Worm (Caenorhabditis elegans) whole organism, L2 larva: ENCODE measurements around the gene F43G6.8.

Source experiments
- C34F6.9 ChIP-seq: fragments of 150-350 bp; optimal IDR thresholded peaks from 2 replicates; lab custom pipeline; 2014; ENCODE audit warnings: missing biosample characterization, missing genetic modification characterization
- F13H6.1 ChIP-seq: sonication (generic microtip); optimal IDR thresholded peaks from 2 replicates; lab custom pipeline; 2016; ENCODE audit warnings: missing genetic modification characterization, missing compliant biosample characterization
- R02D3.7 ChIP-seq: fragments of 150-350 bp; optimal IDR thresholded peaks from 2 replicates; lab custom pipeline; 2014; ENCODE audit warnings: missing biosample characterization, missing genetic modification characterization
- Y55F3AM.14 ChIP-seq: fragments of 200-800 bp; sonication (Bioruptor generic); optimal IDR thresholded peaks from 2 replicates; lab custom pipeline; 2018; ENCODE audit warnings: mild to moderate bottlenecking, missing genetic modification characterization, missing compliant biosample characterization
- ZK546.5 ChIP-seq: sonication (generic microtip); optimal IDR thresholded peaks from 2 replicates; lab custom pipeline; 2017; ENCODE audit warnings: missing biosample characterization, missing genetic modification characterization
- alr-1 ChIP-seq: fragments of 150-350 bp; optimal IDR thresholded peaks from 2 replicates; lab custom pipeline; 2014; ENCODE audit warnings: missing biosample characterization, missing genetic modification characterization
- aly-2 ChIP-seq: fragments of 150-350 bp; optimal IDR thresholded peaks from 2 replicates; lab custom pipeline; 2014; ENCODE audit warnings: missing biosample characterization, missing genetic modification characterization
- ama-1 ChIP-seq: fragments of 150-350 bp; optimal IDR thresholded peaks from 2 replicates; lab custom pipeline; 2018; ENCODE audit warnings: inconsistent platforms
- blmp-1 ChIP-seq: sonication (generic microtip); optimal IDR thresholded peaks from 2 replicates; lab custom pipeline; 2017; ENCODE audit warnings: missing genetic modification characterization, mild to moderate bottlenecking, missing compliant biosample characterization, antibody characterized with exemption, moderate library complexity; ENCODE audit not compliant: insufficient read depth
- ceh-16 ChIP-seq: fragments of 150-350 bp; optimal IDR thresholded peaks from 2 replicates; lab custom pipeline; 2014; ENCODE audit warnings: missing biosample characterization, missing genetic modification characterization
- ceh-82 ChIP-seq: fragments of 150-350 bp; optimal IDR thresholded peaks from 2 replicates; lab custom pipeline; 2014; ENCODE audit warnings: missing biosample characterization, missing genetic modification characterization
- crh-2 ChIP-seq: sonication (generic microtip); optimal IDR thresholded peaks from 2 replicates; lab custom pipeline; 2017; ENCODE audit warnings: missing biosample characterization, missing genetic modification characterization
- dmd-4 ChIP-seq: sonication (generic microtip); optimal IDR thresholded peaks from 2 replicates; lab custom pipeline; 2017; ENCODE audit warnings: missing biosample characterization, missing genetic modification characterization
- egl-27 ChIP-seq: sonication (generic microtip); optimal IDR thresholded peaks from 3 replicates; lab custom pipeline; 2017; ENCODE audit warnings: missing biosample characterization, missing genetic modification reagents, missing genetic modification characterization
- elt-1 ChIP-seq: fragments of 150-350 bp; optimal IDR thresholded peaks from 2 replicates; lab custom pipeline; 2014; ENCODE audit warnings: missing biosample characterization, missing genetic modification characterization
- elt-3 ChIP-seq: sonication (generic microtip); optimal IDR thresholded peaks from 2 replicates; lab custom pipeline; 2017; ENCODE audit warnings: missing biosample characterization, missing genetic modification characterization
- fos-1 ChIP-seq: fragments of 150-350 bp; optimal IDR thresholded peaks from 2 replicates; lab custom pipeline; 2014; ENCODE audit warnings: missing biosample characterization, missing genetic modification characterization
- gmeb-1 ChIP-seq: fragments of 150-350 bp; optimal IDR thresholded peaks from 2 replicates; lab custom pipeline; 2014; ENCODE audit warnings: missing biosample characterization, missing genetic modification characterization
- lin-11 ChIP-seq: fragments of 150-350 bp; sonication (generic microtip); optimal IDR thresholded peaks from 2 replicates; lab custom pipeline; 2014; ENCODE audit warnings: missing biosample characterization, missing genetic modification characterization, inconsistent platforms, mixed read lengths
- lin-13 ChIP-seq: fragments of 150-350 bp; optimal IDR thresholded peaks from 2 replicates; lab custom pipeline; 2014; ENCODE audit warnings: missing biosample characterization, missing genetic modification reagents, missing genetic modification characterization
- lin-39 ChIP-seq: fragments of 150-350 bp; optimal IDR thresholded peaks from 2 replicates; lab custom pipeline; 2014; ENCODE audit warnings: missing biosample characterization, missing genetic modification reagents, missing genetic modification characterization
- lsy-2 ChIP-seq, 2 experiments: fragments of 150-350 bp in 1 of 2; sonication (generic microtip) in 1 of 2; optimal IDR thresholded peaks; 2 replicates each; lab custom pipeline; 2014 to 2017; ENCODE audit warnings: missing biosample characterization in 2 of 2, missing genetic modification characterization in 2 of 2
- mab-5 ChIP-seq: fragments of 150-350 bp; optimal IDR thresholded peaks from 2 replicates; lab custom pipeline; 2014; ENCODE audit warnings: missing biosample characterization, missing genetic modification characterization
- mbf-1 ChIP-seq: sonication (generic microtip); optimal IDR thresholded peaks from 2 replicates; lab custom pipeline; 2017; ENCODE audit warnings: missing biosample characterization, missing genetic modification characterization
- mdl-1 ChIP-seq, 2 experiments: fragments of 150-350 bp in 1 of 2; sonication (generic microtip) in 1 of 2; optimal IDR thresholded peaks; 2 replicates each; lab custom pipeline; 2017; ENCODE audit warnings: missing biosample characterization in 2 of 2, missing genetic modification characterization in 2 of 2
- nhr-10 ChIP-seq: sonication (generic microtip); optimal IDR thresholded peaks from 2 replicates; lab custom pipeline; 2017; ENCODE audit warnings: missing biosample characterization, missing genetic modification characterization
- nhr-11 ChIP-seq: fragments of 150-350 bp; optimal IDR thresholded peaks from 2 replicates; lab custom pipeline; 2014; ENCODE audit warnings: missing biosample characterization, missing genetic modification characterization
- nhr-12 ChIP-seq: fragments of 150-350 bp; optimal IDR thresholded peaks from 2 replicates; lab custom pipeline; 2014; ENCODE audit warnings: missing biosample characterization, missing genetic modification characterization
- nhr-129 ChIP-seq: fragments of 150-350 bp; optimal IDR thresholded peaks from 2 replicates; lab custom pipeline; 2014; ENCODE audit warnings: missing biosample characterization, missing genetic modification characterization
- nhr-21 ChIP-seq: fragments of 150-350 bp; optimal IDR thresholded peaks from 2 replicates; lab custom pipeline; 2014; ENCODE audit warnings: missing biosample characterization, missing genetic modification characterization
- nhr-23 ChIP-seq: fragments of 150-350 bp; optimal IDR thresholded peaks from 2 replicates; lab custom pipeline; 2014; ENCODE audit warnings: missing biosample characterization, missing genetic modification reagents, missing genetic modification characterization
- nhr-237 ChIP-seq: fragments of 150-350 bp; optimal IDR thresholded peaks from 2 replicates; lab custom pipeline; 2014; ENCODE audit warnings: missing biosample characterization, missing genetic modification characterization
- nhr-25 ChIP-seq: fragments of 150-350 bp; sonication (generic microtip); optimal IDR thresholded peaks from 3 replicates; lab custom pipeline; 2014; ENCODE audit warnings: missing biosample characterization, missing genetic modification characterization
- nhr-6 ChIP-seq: fragments of 150-350 bp; optimal IDR thresholded peaks from 2 replicates; lab custom pipeline; 2014; ENCODE audit warnings: missing biosample characterization, missing genetic modification characterization
- nhr-77 ChIP-seq: fragments of 150-350 bp; optimal IDR thresholded peaks from 2 replicates; lab custom pipeline; 2014; ENCODE audit warnings: missing biosample characterization, missing genetic modification characterization
- peb-1 ChIP-seq: fragments of 150-350 bp; optimal IDR thresholded peaks from 2 replicates; lab custom pipeline; 2014; ENCODE audit warnings: missing biosample characterization, missing genetic modification characterization
- sem-4 ChIP-seq: fragments of 150-350 bp; optimal IDR thresholded peaks from 2 replicates; lab custom pipeline; 2014; ENCODE audit warnings: missing biosample characterization, missing genetic modification reagents, missing genetic modification characterization
- skn-1 ChIP-seq: sonication (generic microtip); optimal IDR thresholded peaks from 2 replicates; lab custom pipeline; 2017; ENCODE audit warnings: missing biosample characterization, missing genetic modification characterization
- sma-3 ChIP-seq: sonication (generic microtip); optimal IDR thresholded peaks from 2 replicates; lab custom pipeline; 2016; ENCODE audit warnings: missing genetic modification reagents, missing genetic modification characterization, missing compliant biosample characterization
- sma-9 ChIP-seq, 2 experiments: fragments of 150-350 bp in 1 of 2; sonication (generic microtip) in 1 of 2; optimal IDR thresholded peaks; 2 replicates each; lab custom pipeline; 2014 to 2016; ENCODE audit warnings: missing genetic modification characterization in 2 of 2, mild to moderate bottlenecking in 1 of 2, missing biosample characterization in 1 of 2, missing compliant biosample characterization in 1 of 2, missing genetic modification reagents in 1 of 2, moderate library complexity in 1 of 2
- snpc-4 ChIP-seq: fragments of 150-350 bp; optimal IDR thresholded peaks from 2 replicates; lab custom pipeline; 2014; ENCODE audit warnings: missing biosample characterization, missing genetic modification characterization
- unc-39 ChIP-seq: fragments of 150-350 bp; optimal IDR thresholded peaks from 2 replicates; lab custom pipeline; 2014; ENCODE audit warnings: missing biosample characterization, missing genetic modification characterization
- unc-55 ChIP-seq: fragments of 150-350 bp; sonication (generic microtip); optimal IDR thresholded peaks from 3 replicates; lab custom pipeline; 2014; ENCODE audit warnings: missing biosample characterization, missing genetic modification reagents, missing genetic modification characterization
- unc-62 ChIP-seq: fragments of 150-350 bp; optimal IDR thresholded peaks from 2 replicates; lab custom pipeline; 2014; ENCODE audit warnings: missing biosample characterization, missing genetic modification reagents, missing genetic modification characterization
- zag-1 ChIP-seq: fragments of 150-350 bp; optimal IDR thresholded peaks from 2 replicates; lab custom pipeline; 2014; ENCODE audit warnings: missing biosample characterization, missing genetic modification characterization
- ztf-1 ChIP-seq: fragments of 200-800 bp; sonication (Bioruptor generic); conservative IDR thresholded peaks from 2 replicates; pipeline ENCODE4 v1.3.6; 2022; ENCODE audit warnings: missing genetic modification characterization, missing compliant biosample characterization
- ztf-11 ChIP-seq: sonication (generic microtip); optimal IDR thresholded peaks from 2 replicates; lab custom pipeline; 2017; ENCODE audit warnings: missing biosample characterization, missing genetic modification characterization
- ztf-4 ChIP-seq: fragments of 150-350 bp; optimal IDR thresholded peaks from 2 replicates; lab custom pipeline; 2014; ENCODE audit warnings: missing biosample characterization, missing genetic modification characterization

F43G6.8 gene

DNA sequence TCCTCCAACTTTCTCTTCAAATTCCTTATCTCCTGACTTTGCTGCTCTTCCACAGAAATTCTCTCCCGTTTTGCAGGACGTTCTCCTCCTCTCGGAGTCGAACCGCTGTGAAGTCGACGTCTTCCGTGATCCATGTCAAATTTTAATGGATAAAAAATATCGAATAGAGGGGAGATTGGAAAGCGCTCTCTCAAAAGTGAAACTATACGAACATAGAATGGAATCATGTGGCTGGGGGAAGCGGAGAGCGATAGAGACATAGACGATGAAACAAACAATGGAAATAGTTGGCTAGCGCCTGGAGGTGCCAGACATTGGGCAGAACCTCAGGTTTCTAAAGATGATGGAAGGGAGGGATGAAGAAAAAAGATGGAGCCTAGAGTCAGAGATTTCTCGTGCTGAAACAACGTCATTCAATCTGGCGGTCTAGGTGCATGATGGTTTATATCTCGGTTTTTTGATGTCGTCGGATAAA is at the start of gene F43G6.8:
Gene F43G6.8 (minus strand): TSS at position 198 of the 475 bp plus-strand sequence.
- TF ChIP-seq F13H6.1 (tag; lab: Kevin White, UChicago) (no peak), unc-62 (GFP tag; lab: Kevin White, UChicago) (no peak), nhr-6 (no peak), lin-13 (GFP tag; lab: Kevin White, UChicago) (peak; percentile 4), crh-2 (tag; lab: Kevin White, UChicago) (peak; percentile 30), zag-1 (tag; lab: Kevin White, UChicago) (no peak), nhr-10 (tag; lab: Kevin White, UChicago) (no peak), egl-27 (tag; lab: Kevin White, UChicago) (no peak), ZK546.5 (tag; lab: Kevin White, UChicago) (no peak), alr-1 (tag; lab: Kevin White, UChicago) (no peak), Y55F3AM.14 (GFP tag; lab: Kevin White, UChicago) (no peak), lsy-2 (tag; optimal IDR thresholded peaks at IDR 0.05; lab: Kevin White, UChicago) (peak in 1 of 2 experiments; percentile 61), nhr-12 (tag; lab: Kevin White, UChicago) (no peak), sem-4 (tag; lab: Kevin White, UChicago) (no peak), lin-39 (no peak), mbf-1 (tag; lab: Kevin White, UChicago) (no peak), ceh-16 (no peak), nhr-129 (peak; percentile 83), ztf-11 (no peak), fos-1 (tag; lab: Kevin White, UChicago) (peak; percentile 13), ztf-4 (no peak), C34F6.9 (tag; lab: Kevin White, UChicago) (peak; percentile 81), dmd-4 (no peak), ceh-82 (tag; lab: Kevin White, UChicago) (no peak), unc-39 (tag; lab: Kevin White, UChicago) (no peak), nhr-77 (tag; lab: Kevin White, UChicago) (no peak), blmp-1 (tag; lab: Kevin White, UChicago) (peak; percentile 32), nhr-237 (tag; lab: Kevin White, UChicago) (no peak), R02D3.7 (no peak), mdl-1 (tag; optimal IDR thresholded peaks at IDR 0.05; lab: Kevin White, UChicago) (no peak), snpc-4 (peak; percentile 2), nhr-11 (tag; lab: Kevin White, UChicago) (no peak), peb-1 (tag; lab: Kevin White, UChicago) (no peak), nhr-25 (tag; lab: Kevin White, UChicago) (peak; percentile 6), elt-3 (tag; lab: Kevin White, UChicago) (no peak), mab-5 (tag; lab: Kevin White, UChicago) (no peak), sma-9 (GFP tag; optimal IDR thresholded peaks at IDR 0.05; lab: Kevin White, UChicago) (peak; percentile 42), sma-9 (tag; optimal IDR thresholded peaks at IDR 0.05; lab: Kevin White, UChicago) (no peak), elt-1 (tag; lab: Kevin White, UChicago) (no peak), sma-3 (GFP tag; lab: Kevin White, UChicago) (no peak), nhr-23 (no peak), skn-1 (tag; lab: Kevin White, UChicago) (no peak), ama-1 (lab: Kevin White, UChicago) (peak; percentile 79), ztf-1 (no peak), lin-11 (tag; lab: Kevin White, UChicago) (peak; percentile 29), nhr-21 (tag; lab: Kevin White, UChicago) (peak; percentile 10), aly-2 (tag; lab: Kevin White, UChicago) (no peak), gmeb-1 (tag; lab: Kevin White, UChicago) (no peak), unc-55 (GFP tag; lab: Kevin White, UChicago) (peak; percentile 50)
